Fruit fly (Drosophila melanogaster): Measurements from ENCODE around the gene CG18581.

DNA sequence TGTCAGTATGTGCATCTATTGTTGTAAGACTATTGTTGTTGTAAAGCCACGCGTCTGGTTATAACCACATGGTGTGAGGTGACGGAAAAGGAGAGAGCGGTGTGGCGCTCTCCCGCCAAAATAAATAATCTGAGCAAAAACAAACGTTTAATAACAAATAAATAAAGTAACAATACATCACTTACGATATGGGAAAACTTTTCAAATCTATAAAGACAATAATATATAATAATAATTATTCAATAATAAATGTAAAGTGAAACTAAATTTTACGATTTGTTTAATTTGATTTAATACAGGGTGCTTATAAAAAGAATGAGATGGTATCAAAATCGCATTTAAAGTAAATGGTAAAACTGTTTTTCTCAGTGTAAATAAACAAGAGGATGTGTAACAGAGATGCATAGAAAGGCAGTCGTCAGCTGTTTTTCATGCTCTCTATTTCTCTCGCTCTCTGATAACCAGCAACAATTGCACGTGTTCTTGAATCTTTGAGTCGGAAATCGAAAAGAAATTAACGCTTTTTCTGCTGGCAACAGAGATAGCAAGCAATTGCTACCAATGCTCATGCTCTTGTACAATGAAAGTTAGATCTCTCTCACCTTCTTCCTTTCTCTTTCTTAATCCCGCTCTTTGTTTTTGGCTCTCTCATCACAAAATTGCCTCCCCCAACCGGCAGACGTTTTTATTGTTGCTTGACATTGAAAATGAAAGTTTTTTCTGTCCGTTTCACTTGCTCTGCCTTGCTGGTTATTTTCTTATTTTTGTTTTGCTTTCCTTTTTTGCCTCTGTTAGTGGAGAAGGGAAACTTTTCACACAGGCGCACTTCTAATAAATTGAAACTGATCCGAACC is 48.9 kb upstream of the CG18581 start:
- TF ChIP-seq CTCF (optimal IDR thresholded peaks at IDR 0.05): no peak
- no peak for TF ChIP-seq CG8478 (optimal IDR thresholded peaks at IDR 0.05)
